Worm (Caenorhabditis elegans): Measurements from ENCODE around the gene F10E7.11.

DNA sequence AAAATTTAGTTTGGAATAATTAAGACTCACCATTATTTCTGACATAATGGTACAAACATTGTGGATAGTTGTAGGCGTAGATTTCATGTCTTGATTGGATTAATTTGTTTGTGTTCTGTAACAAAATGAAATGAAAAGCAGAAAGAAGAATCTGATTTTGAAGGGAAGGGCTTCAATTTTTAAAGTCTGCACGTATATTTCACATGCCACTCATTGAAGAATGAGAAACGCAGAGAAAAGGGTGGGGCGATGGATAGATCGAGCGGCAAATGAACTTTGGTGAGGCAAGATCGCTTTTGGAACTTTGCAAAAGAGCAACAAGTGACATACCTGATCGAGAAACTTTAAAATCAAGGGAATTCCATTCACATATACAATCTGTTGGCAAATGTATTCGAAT is 20.4 kb downstream of the F10E7.11 start:
- TF ChIP-seq flt-1 (GFP tag; IDR thresholded peaks at IDR 0.05) (no peak), scrt-1 (GFP tag; IDR thresholded peaks at IDR 0.05) (no peak), tbx-37 (GFP tag; conservative IDR thresholded peaks at IDR 0.05) (no peak), ceh-13 (GFP tag; optimal IDR thresholded peaks at IDR 0.05) (no peak), ama-1 (optimal IDR thresholded peaks at IDR 0.05) (no peak), tbx-11 (GFP tag; IDR thresholded peaks at IDR 0.05) (no peak), aly-1 (tag; optimal IDR thresholded peaks at IDR 0.05) (no peak), pes-1 (GFP tag; IDR thresholded peaks at IDR 0.05) (no peak)

Measured in whole organism, early embryonic.